Fruit fly (Drosophila melanogaster) whole organism, embryonic: ENCODE measurements around the gene mib1.

Source experiments
- Atf3 ChIP-seq: fragments of 200-800 bp; sonication (Bioruptor generic); optimal IDR thresholded peaks from 3 replicates; lab custom pipeline; 2016; ENCODE audit warnings: missing biosample characterization, missing genetic modification characterization
- CG10209 ChIP-seq: fragments of 200-800 bp; sonication (Bioruptor generic); optimal IDR thresholded peaks from 3 replicates; lab custom pipeline; 2017; ENCODE audit warnings: missing biosample characterization, mild to moderate bottlenecking, missing genetic modification characterization, missing genetic modification reagents
- CG10321 ChIP-seq: fragments of 200-800 bp; sonication (Bioruptor generic); IDR thresholded peaks from 2 replicates; pipeline ENCODE4 v1.3.6; 2022; ENCODE audit warnings: missing biosample characterization, missing genetic modification characterization
- CG12155 ChIP-seq: fragments of 200-800 bp; sonication (Bioruptor generic); optimal IDR thresholded peaks from 3 replicates; lab custom pipeline; 2016; ENCODE audit warnings: missing biosample characterization, missing genetic modification characterization
- CG1233 ChIP-seq: fragments of 200-800 bp; sonication (Bioruptor generic); optimal IDR thresholded peaks from 4 replicates; lab custom pipeline; 2018; ENCODE audit warnings: missing biosample characterization, mild to moderate bottlenecking, missing genetic modification characterization
- CG13296 ChIP-seq: fragments of 200-800 bp; sonication (Bioruptor generic); optimal IDR thresholded peaks from 3 replicates; lab custom pipeline; 2018; ENCODE audit warnings: missing biosample characterization, mild to moderate bottlenecking, missing genetic modification characterization
- CG13775 ChIP-seq: fragments of 200-800 bp; sonication (Bioruptor generic); optimal IDR thresholded peaks from 3 replicates; lab custom pipeline; 2017; ENCODE audit warnings: missing biosample characterization, mild to moderate bottlenecking, missing genetic modification characterization
- CG14710 ChIP-seq: fragments of 200-800 bp; sonication (Bioruptor generic); optimal IDR thresholded peaks from 3 replicates; lab custom pipeline; 2019; ENCODE audit warnings: missing biosample characterization, mild to moderate bottlenecking, missing genetic modification characterization, moderate library complexity
- CG15011 ChIP-seq: fragments of 200-800 bp; sonication (Bioruptor generic); optimal IDR thresholded peaks from 3 replicates; lab custom pipeline; 2018; ENCODE audit warnings: missing biosample characterization, mild to moderate bottlenecking, missing genetic modification characterization
- CG15479 ChIP-seq: fragments of 200-800 bp; sonication (Bioruptor generic); optimal IDR thresholded peaks from 3 replicates; lab custom pipeline; 2019; ENCODE audit warnings: missing biosample characterization, mild to moderate bottlenecking, missing genetic modification characterization, moderate library complexity
- CG1602 ChIP-seq: fragments of 200-800 bp; sonication (Bioruptor generic); optimal IDR thresholded peaks from 3 replicates; lab custom pipeline; 2016; ENCODE audit warnings: missing biosample characterization, missing genetic modification characterization
- CG16779 ChIP-seq: fragments of 200-800 bp; sonication (Bioruptor generic); IDR thresholded peaks from 2 replicates; pipeline ENCODE4 v1.3.6; 2022; ENCODE audit warnings: missing biosample characterization, missing genetic modification characterization
- CG17802 ChIP-seq: fragments of 200-800 bp; sonication (Bioruptor generic); optimal IDR thresholded peaks from 2 replicates; lab custom pipeline; 2018; ENCODE audit warnings: missing biosample characterization, mild to moderate bottlenecking, missing genetic modification characterization, moderate library complexity
- CG3065 ChIP-seq: fragments of 200-800 bp; sonication (Bioruptor generic); optimal IDR thresholded peaks from 2 replicates; lab custom pipeline; 2016; ENCODE audit warnings: missing biosample characterization, missing genetic modification characterization
- CG3281 ChIP-seq: fragments of 200-800 bp; sonication (Bioruptor generic); optimal IDR thresholded peaks from 3 replicates; lab custom pipeline; 2017; ENCODE audit warnings: missing biosample characterization, mild to moderate bottlenecking, missing genetic modification characterization
- CG3726 ChIP-seq: fragments of 200-800 bp; sonication (Bioruptor generic); IDR thresholded peaks from 3 replicates; pipeline ENCODE4, ENCODE4 v1.3.6; 2022; ENCODE audit warnings: missing biosample characterization, missing genetic modification characterization
- CG3838 ChIP-seq: fragments of 200-800 bp; sonication (Bioruptor generic); optimal IDR thresholded peaks from 3 replicates; lab custom pipeline; 2016; ENCODE audit warnings: missing biosample characterization, missing genetic modification characterization
- CG6689 ChIP-seq: fragments of 200-800 bp; sonication (Bioruptor generic); IDR thresholded peaks from 2 replicates; pipeline ENCODE4 v1.3.6; 2022; ENCODE audit warnings: missing biosample characterization, missing genetic modification characterization
- CG7357 ChIP-seq: fragments of 200-800 bp; sonication (Bioruptor generic); IDR thresholded peaks from 3 replicates; pipeline ENCODE4 v1.3.6; 2022; ENCODE audit warnings: missing biosample characterization, missing genetic modification characterization
- CG7372 ChIP-seq: fragments of 200-800 bp; sonication (Bioruptor generic); IDR thresholded peaks from 2 replicates; pipeline ENCODE4 v1.3.6; 2022; ENCODE audit warnings: missing biosample characterization, missing genetic modification characterization
- CG9932 ChIP-seq: fragments of 200-800 bp; sonication (Bioruptor generic); IDR thresholded peaks from 2 replicates; pipeline ENCODE4 v1.3.6; 2022; ENCODE audit warnings: missing biosample characterization, missing genetic modification characterization
- CHES-1-like ChIP-seq: fragments of 200-800 bp; sonication (Bioruptor generic); optimal IDR thresholded peaks from 2 replicates; lab custom pipeline; 2016; ENCODE audit warnings: missing biosample characterization, missing genetic modification characterization
- Chrac-16 ChIP-seq: fragments of 200-800 bp; sonication (Bioruptor generic); optimal IDR thresholded peaks from 3 replicates; lab custom pipeline; 2016; ENCODE audit warnings: missing biosample characterization, missing genetic modification characterization
- Dip2 ChIP-seq: fragments of 200-800 bp; sonication (Bioruptor generic); IDR thresholded peaks from 2 replicates; pipeline ENCODE4 v1.3.6; 2022; ENCODE audit warnings: missing biosample characterization, missing genetic modification characterization
- Dll ChIP-seq: fragments of 200-800 bp; sonication (Bioruptor generic); IDR thresholded peaks from 4 replicates; pipeline ENCODE4 v1.3.6; 2022; ENCODE audit warnings: missing biosample characterization, missing genetic modification characterization; ENCODE audit not compliant: partially characterized antibody
- Doc2 ChIP-seq: fragments of 200-800 bp; sonication (Bioruptor generic); IDR thresholded peaks from 2 replicates; pipeline ENCODE4 v1.3.6; 2022; ENCODE audit warnings: missing biosample characterization, missing genetic modification characterization
- Drgx ChIP-seq: fragments of 200-800 bp; sonication (Bioruptor generic); IDR thresholded peaks from 2 replicates; pipeline ENCODE4 v1.3.6; 2022; ENCODE audit warnings: missing biosample characterization, missing genetic modification characterization
- Fer1 ChIP-seq: fragments of 200-800 bp; sonication (Bioruptor generic); optimal IDR thresholded peaks from 2 replicates; lab custom pipeline; 2017; ENCODE audit warnings: missing biosample characterization, mild to moderate bottlenecking, missing genetic modification characterization
- Meics ChIP-seq: fragments of 200-800 bp; sonication (Bioruptor generic); optimal IDR thresholded peaks from 2 replicates; lab custom pipeline; 2017; ENCODE audit warnings: missing biosample characterization, mild to moderate bottlenecking, missing genetic modification characterization
- NC2α ChIP-seq: fragments of 200-800 bp; sonication (Bioruptor generic); optimal IDR thresholded peaks from 2 replicates; lab custom pipeline; 2016; ENCODE audit warnings: missing biosample characterization, missing genetic modification characterization
- NK7.1 ChIP-seq: fragments of 200-800 bp; sonication (Bioruptor generic); optimal IDR thresholded peaks from 3 replicates; lab custom pipeline; 2016; ENCODE audit warnings: missing biosample characterization, missing genetic modification characterization
- NfI ChIP-seq: fragments of 200-800 bp; sonication (Bioruptor generic); optimal IDR thresholded peaks from 3 replicates; lab custom pipeline; 2018; ENCODE audit warnings: missing biosample characterization, mild to moderate bottlenecking, missing genetic modification characterization, moderate library complexity
- PHDP ChIP-seq: fragments of 200-800 bp; sonication (Bioruptor generic); optimal IDR thresholded peaks from 3 replicates; lab custom pipeline; 2018; ENCODE audit warnings: missing biosample characterization, mild to moderate bottlenecking, missing genetic modification characterization, moderate library complexity
- Ptx1 ChIP-seq: fragments of 200-800 bp; sonication (Bioruptor generic); IDR thresholded peaks from 2 replicates; pipeline ENCODE4 v1.3.6; 2022; ENCODE audit warnings: missing biosample characterization, missing genetic modification characterization
- YL-1 ChIP-seq: fragments of 200-800 bp; sonication (Bioruptor generic); optimal IDR thresholded peaks from 3 replicates; lab custom pipeline; 2017; ENCODE audit warnings: missing biosample characterization, mild to moderate bottlenecking, missing genetic modification characterization
- ato ChIP-seq: fragments of 200-800 bp; sonication (Bioruptor generic); IDR thresholded peaks from 2 replicates; pipeline ENCODE4 v1.3.6; 2022; ENCODE audit warnings: missing biosample characterization, missing genetic modification characterization; ENCODE audit not compliant: partially characterized antibody
- bab2 ChIP-seq: fragments of 200-800 bp; sonication (Bioruptor generic); optimal IDR thresholded peaks from 2 replicates; lab custom pipeline; 2016; ENCODE audit warnings: missing biosample characterization, missing genetic modification characterization
- ewg ChIP-seq: fragments of 200-800 bp; sonication (Bioruptor generic); optimal IDR thresholded peaks from 3 replicates; lab custom pipeline; 2017; ENCODE audit warnings: mild to moderate bottlenecking, missing biosample characterization, missing genetic modification reagents, missing genetic modification characterization
- fru ChIP-seq: fragments of >200 bp; optimal IDR thresholded peaks from 2 replicates; lab custom pipeline; 2017
- grau ChIP-seq: fragments of 200-800 bp; optimal IDR thresholded peaks from 3 replicates; lab custom pipeline; 2019; ENCODE audit warnings: missing biosample characterization, mild to moderate bottlenecking, missing genetic modification characterization, moderate library complexity
- gsb ChIP-seq: fragments of 200-800 bp; sonication (Bioruptor generic); IDR thresholded peaks from 2 replicates; pipeline ENCODE4 v1.3.6; 2022; ENCODE audit warnings: missing biosample characterization, missing genetic modification characterization
- hth ChIP-seq: fragments of >200 bp; optimal IDR thresholded peaks from 2 replicates; lab custom pipeline; 2017; ENCODE audit warnings: inconsistent platforms
- lbe ChIP-seq: fragments of 200-800 bp; sonication (Bioruptor generic); optimal IDR thresholded peaks from 2 replicates; lab custom pipeline; 2016; ENCODE audit warnings: missing biosample characterization, mild to moderate bottlenecking, missing genetic modification characterization
- mirr ChIP-seq: fragments of 200-800 bp; sonication (Bioruptor generic); optimal IDR thresholded peaks from 3 replicates; lab custom pipeline; 2018; ENCODE audit warnings: missing biosample characterization, mild to moderate bottlenecking, missing genetic modification characterization
- odd ChIP-seq: fragments of 200-800 bp; sonication (Bioruptor generic); optimal IDR thresholded peaks from 2 replicates; lab custom pipeline; 2017; ENCODE audit warnings: missing biosample characterization, mild to moderate bottlenecking, missing genetic modification characterization
- otp ChIP-seq: fragments of 200-800 bp; sonication (Bioruptor generic); IDR thresholded peaks from 3 replicates; pipeline ENCODE4, ENCODE4 v1.3.6; 2022; ENCODE audit warnings: missing biosample characterization, missing genetic modification characterization
- pnt ChIP-seq: fragments of 200-800 bp; sonication (Bioruptor generic); optimal IDR thresholded peaks from 3 replicates; lab custom pipeline; 2016; ENCODE audit warnings: missing biosample characterization, missing genetic modification characterization
- pum ChIP-seq: fragments of 200-800 bp; sonication (Bioruptor generic); optimal IDR thresholded peaks from 2 replicates; lab custom pipeline; 2016; ENCODE audit warnings: missing biosample characterization, missing genetic modification characterization
- slbo ChIP-seq: fragments of 200-800 bp; sonication (Bioruptor generic); IDR thresholded peaks from 2 replicates; pipeline ENCODE4 v1.3.6; 2022; ENCODE audit warnings: missing biosample characterization, missing genetic modification characterization
- tup ChIP-seq: fragments of 200-800 bp; sonication (Bioruptor generic); optimal IDR thresholded peaks from 2 replicates; lab custom pipeline; 2016; ENCODE audit warnings: missing biosample characterization, mild to moderate bottlenecking, missing genetic modification characterization, moderate library complexity

Gene mib1

DNA sequence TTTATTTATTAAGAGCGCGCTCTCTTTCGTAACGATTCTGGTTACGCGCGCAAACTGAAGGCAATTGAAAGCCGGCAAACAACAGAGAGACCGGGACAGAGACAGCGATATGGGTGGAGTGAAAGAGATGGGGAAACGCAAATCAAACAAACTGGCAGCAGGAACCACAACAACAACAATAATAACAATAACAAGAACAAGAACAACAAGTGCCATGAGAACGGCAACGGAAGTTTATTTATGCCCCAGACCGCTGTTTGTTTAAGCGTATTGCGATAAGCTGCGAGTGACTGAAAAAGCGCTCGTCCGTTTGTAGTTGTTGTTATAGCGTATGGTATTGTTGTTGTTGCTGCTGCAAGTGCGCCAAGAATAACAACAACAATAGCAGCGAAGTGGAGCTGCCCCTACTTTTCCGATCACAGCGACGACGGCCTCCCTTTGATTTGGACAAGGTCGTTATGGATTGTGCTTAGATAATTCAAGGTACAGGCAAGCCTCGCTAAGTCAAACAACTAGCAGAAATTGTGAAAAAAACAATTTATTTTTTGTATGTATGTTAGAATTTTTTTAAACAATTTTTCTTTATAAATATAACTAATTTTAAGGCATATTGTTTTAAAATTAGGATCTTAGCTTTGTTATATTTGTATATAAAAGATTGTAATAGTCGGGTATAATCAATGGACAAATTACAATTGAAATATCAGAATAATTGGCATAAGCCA, 14.6 kb upstream of the mib1 start (continued):
- peak; percentile 70 for TF ChIP-seq NK7.1 (GFP tag; lab: Kevin White, UChicago)
- TF ChIP-seq CG7372 (GFP tag; lab: Robert Waterston, UW) = no peak
- peak; percentile 48; the same call in 1 of the 2 replicates for TF ChIP-seq Drgx (GFP tag; lab: Robert Waterston, UW)
- TF ChIP-seq CG15011 (GFP tag; lab: Kevin White, UChicago) = peak; percentile 68
- TF ChIP-seq pnt = peak; percentile 37
- TF ChIP-seq NfI (GFP tag; lab: Kevin White, UChicago) = peak; percentile 42
- TF ChIP-seq CG14710 (tag; lab: Kevin White, UChicago) = peak; percentile 59
- peak; percentile 7 for TF ChIP-seq CG3065 (GFP tag; lab: Kevin White, UChicago)
- TF ChIP-seq CG12155 (GFP tag; lab: Kevin White, UChicago) = no peak
- peak; percentile 77 for TF ChIP-seq odd (GFP tag; lab: Kevin White, UChicago)
- TF ChIP-seq CG9932 (GFP tag; lab: Robert Waterston, UW) = no peak; the same call in none of the 2 replicates
- TF ChIP-seq CG1602 (GFP tag; lab: Kevin White, UChicago) = peak; percentile 55
- peak; percentile 51 for TF ChIP-seq PHDP (tag; lab: Kevin White, UChicago)
- TF ChIP-seq CG3281 (GFP tag; lab: Kevin White, UChicago) = peak; percentile 39
- TF ChIP-seq Doc2 = no peak
- 0 out of 2 replicates have a peak, but pooled peaks have one; percentile 8 for TF ChIP-seq ato (GFP tag; lab: Robert Waterston, UW)
- TF ChIP-seq CG17802 (tag; lab: Kevin White, UChicago) = no peak
- TF ChIP-seq Dip2 (GFP tag; lab: Robert Waterston, UW) = no peak
- peak; percentile 68 for TF ChIP-seq CG1233
- TF ChIP-seq gsb (GFP tag; lab: Robert Waterston, UW) = 0 out of 2 replicates have a peak, but pooled peaks have one; percentile 29
- TF ChIP-seq mirr (GFP tag; lab: Kevin White, UChicago) = peak; percentile 80
- peak; percentile 10 for TF ChIP-seq Meics
- peak; percentile 65 for TF ChIP-seq CG10321
- TF ChIP-seq Atf3 (GFP tag; lab: Kevin White, UChicago) = peak; percentile 35
- TF ChIP-seq otp = peak; percentile 80; the same call in 1 of the 3 replicates
- 0 out of 2 replicates have a peak, but pooled peaks have one; percentile 33 for TF ChIP-seq slbo
- TF ChIP-seq pum = peak; percentile 40
- peak; percentile 74 for TF ChIP-seq NC2α (GFP tag; lab: Kevin White, UChicago)
- TF ChIP-seq grau (tag; lab: Kevin White, UChicago) = peak; percentile 89
- TF ChIP-seq Ptx1 = 0 out of 2 replicates have a peak, but pooled peaks have one; percentile 31
- TF ChIP-seq CG7357 (GFP tag; lab: Robert Waterston, UW) = no peak
- TF ChIP-seq Dll (GFP tag; lab: Robert Waterston, UW) = no peak
- TF ChIP-seq Fer1 (GFP tag; lab: Kevin White, UChicago) = peak; percentile 54
- TF ChIP-seq tup (GFP tag; lab: Kevin White, UChicago) = peak; percentile 20
- no peak for TF ChIP-seq Chrac-16 (GFP tag; lab: Kevin White, UChicago)
- TF ChIP-seq lbe = no peak
- no peak for TF ChIP-seq hth (lab: Kevin White, UChicago)
- peak; percentile 59 for TF ChIP-seq CG13296 (GFP tag; lab: Kevin White, UChicago)
- no peak for TF ChIP-seq fru (lab: Kevin White, UChicago)
- peak; percentile 23 for TF ChIP-seq CG3838 (GFP tag; lab: Kevin White, UChicago)
- TF ChIP-seq ewg = peak; percentile 50
- TF ChIP-seq CG15479 (GFP tag; lab: Kevin White, UChicago) = no peak
- peak; percentile 31 for TF ChIP-seq YL-1
- TF ChIP-seq CG10209 = peak; percentile 70
- TF ChIP-seq CG13775 (GFP tag; lab: Kevin White, UChicago) = peak; percentile 34
- TF ChIP-seq bab2 (GFP tag; lab: Kevin White, UChicago) = peak; percentile 81
- 0 out of 2 replicates have a peak, but pooled peaks have one; percentile 22 for TF ChIP-seq CG16779 (GFP tag; lab: Robert Waterston, UW)
- TF ChIP-seq CG3726 = no peak
- TF ChIP-seq CG6689 (GFP tag; lab: Robert Waterston, UW) = 0 out of 2 replicates have a peak, but pooled peaks have one; percentile 14
- TF ChIP-seq CHES-1-like (GFP tag; lab: Kevin White, UChicago) = peak; percentile 80
